Worm (Caenorhabditis elegans): ENCODE measurements around the gene scl-17.

The scl-17 gene

DNA sequence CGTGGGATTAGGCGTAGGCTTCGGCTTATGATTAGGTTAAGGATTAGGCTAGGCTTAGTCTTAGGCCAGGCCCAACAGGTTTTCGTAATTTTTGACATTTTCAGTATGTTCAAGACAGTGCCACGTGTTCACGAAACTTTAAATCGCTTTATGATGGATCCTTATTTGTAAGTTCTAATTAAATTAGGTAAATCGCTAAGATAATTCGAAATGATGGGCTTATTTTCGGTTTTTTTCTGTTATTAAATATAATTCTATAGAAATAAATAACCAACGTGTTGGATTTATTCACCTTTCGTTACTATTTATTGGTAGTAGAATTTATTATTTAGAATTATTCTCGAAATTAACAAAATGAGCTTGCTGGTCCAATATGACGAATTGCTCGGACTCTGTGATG is 43.5 kb upstream of the scl-17 start, which contains the start of gene Y51H7C.8 (continued):
- TF ChIP-seq skn-1 (tag; optimal IDR thresholded peaks at IDR 0.05), result no peak

- TF ChIP-seq alr-1 (tag; optimal IDR thresholded peaks at IDR 0.05; ENCODE audit: borderline replicate concordance), result no peak
- TF ChIP-seq nhr-76 (tag; optimal IDR thresholded peaks at IDR 0.05), result no peak
- no peak for TF ChIP-seq ceh-63 (GFP tag; optimal IDR thresholded peaks at IDR 0.05)
- peak; percentile 12 for TF ChIP-seq lin-13 (GFP tag; optimal IDR thresholded peaks at IDR 0.05)
- peak in 1 of 2 experiments; percentile 31 for TF ChIP-seq mdl-1 (tag; optimal IDR thresholded peaks at IDR 0.05)
- TF ChIP-seq unc-62 (GFP tag; optimal IDR thresholded peaks at IDR 0.05), result no peak
- TF ChIP-seq sox-4 (tag; optimal IDR thresholded peaks at IDR 0.05), result peak; percentile 10
- no peak for TF ChIP-seq Y116A8C.19 (tag; optimal IDR thresholded peaks at IDR 0.05; ENCODE audit: borderline replicate concordance)
- TF ChIP-seq C04F5.9 (tag; optimal IDR thresholded peaks at IDR 0.05), result peak; percentile 19
- no peak for TF ChIP-seq zip-4 (GFP tag; optimal IDR thresholded peaks at IDR 0.05)
- peak; percentile 74 for TF ChIP-seq tbx-2 (tag; optimal IDR thresholded peaks at IDR 0.05)
- TF ChIP-seq C34B4.2 (tag; optimal IDR thresholded peaks at IDR 0.05), result no peak
- TF ChIP-seq dsc-1 (tag; optimal IDR thresholded peaks at IDR 0.05), result peak; percentile 76
- no peak for TF ChIP-seq hlh-17 (GFP tag; optimal IDR thresholded peaks at IDR 0.05; ENCODE audit: borderline replicate concordance)
- peak; percentile 10 for TF ChIP-seq nhr-11 (tag; optimal IDR thresholded peaks at IDR 0.05)
- TF ChIP-seq isw-1 (GFP tag; IDR thresholded peaks at IDR 0.05), result peak; percentile 56
- TF ChIP-seq zag-1 (tag; optimal IDR thresholded peaks at IDR 0.05), result no peak
- no peak for TF ChIP-seq pqm-1 (tag; optimal IDR thresholded peaks at IDR 0.05)
- no peak for TF ChIP-seq nhr-71 (tag; optimal IDR thresholded peaks at IDR 0.05)
- no peak for TF ChIP-seq ceh-8 (GFP tag; optimal IDR thresholded peaks at IDR 0.05)
- TF ChIP-seq sptf-1 (tag; optimal IDR thresholded peaks at IDR 0.05), result no peak
- TF ChIP-seq F16B12.6 (tag; optimal IDR thresholded peaks at IDR 0.05), result peak; percentile 55
- no peak for TF ChIP-seq hpl-2 (GFP tag; optimal IDR thresholded peaks at IDR 0.05)
- TF ChIP-seq grh-1 (GFP tag; IDR thresholded peaks at IDR 0.05), result peak; percentile 54
- TF ChIP-seq tlp-1 (tag; optimal IDR thresholded peaks at IDR 0.05), result no peak
- TF ChIP-seq unc-98 (GFP tag; IDR thresholded peaks at IDR 0.05), result no peak
- no peak for TF ChIP-seq nhr-28 (tag; optimal IDR thresholded peaks at IDR 0.05)
- peak; percentile 76 for TF ChIP-seq lin-39 (tag; optimal IDR thresholded peaks at IDR 0.05)
- TF ChIP-seq unc-130 (tag; optimal IDR thresholded peaks at IDR 0.05), result peak; percentile 58
- TF ChIP-seq swsn-7 (tag; optimal IDR thresholded peaks at IDR 0.05), result peak; percentile 71
- no peak for TF ChIP-seq lir-3 (tag; optimal IDR thresholded peaks at IDR 0.05; ENCODE audit: poor library complexity)
- TF ChIP-seq egl-13 (tag; optimal IDR thresholded peaks at IDR 0.05), result peak; percentile 48
- peak; percentile 7 for TF ChIP-seq fkh-4 (tag; optimal IDR thresholded peaks at IDR 0.05; ENCODE audit: borderline replicate concordance)
- TF ChIP-seq hlh-4 (tag; optimal IDR thresholded peaks at IDR 0.05), result no peak
- peak; percentile 56 to 76 (median 74) for TF ChIP-seq dpl-1 (GFP tag; optimal IDR thresholded peaks at IDR 0.05)
- peak; percentile 74 for TF ChIP-seq snu-23 (GFP tag; optimal IDR thresholded peaks at IDR 0.05)
- TF ChIP-seq sup-37 (GFP tag; optimal IDR thresholded peaks at IDR 0.05), result no peak
- TF ChIP-seq unc-30 (tag; optimal IDR thresholded peaks at IDR 0.05), result no peak
- TF ChIP-seq nhr-12 (tag; optimal IDR thresholded peaks at IDR 0.05), result no peak
- peak; percentile 66 for TF ChIP-seq unc-86 (tag; optimal IDR thresholded peaks at IDR 0.05)
- TF ChIP-seq aha-1 (tag; optimal IDR thresholded peaks at IDR 0.05), result peak; percentile 4
- no peak for TF ChIP-seq vab-15 (tag; optimal IDR thresholded peaks at IDR 0.05)
- TF ChIP-seq jun-1 (tag; optimal IDR thresholded peaks at IDR 0.05), result no peak
- TF ChIP-seq fkh-10 (GFP tag; optimal IDR thresholded peaks at IDR 0.05), result no peak
- TF ChIP-seq xbp-1 (tag; optimal IDR thresholded peaks at IDR 0.05), result peak; percentile 69
- no peak for TF ChIP-seq nhr-84 (tag; optimal IDR thresholded peaks at IDR 0.05)
- TF ChIP-seq snpc-4 (tag; optimal IDR thresholded peaks at IDR 0.05), result peak; percentile 58
- TF ChIP-seq ceh-90 (tag; optimal IDR thresholded peaks at IDR 0.05), result no peak
- peak; percentile 73 for TF ChIP-seq rnt-1 (tag; optimal IDR thresholded peaks at IDR 0.05)
- peak; percentile 47 to 68 for TF ChIP-seq efl-1 (optimal IDR thresholded peaks at IDR 0.05)
- TF ChIP-seq efl-1 (GFP tag; optimal IDR thresholded peaks at IDR 0.05 in 1 of 2), result peak; percentile 76 to 97
These were observed 42.8 kb upstream of the scl-17 start, which contains the start of gene Y51H7C.7 for ce11 chrII:1402167-1402619. TSS of gene Y51H7C.7 (plus strand) at chrII:1402569.
